Worm (Caenorhabditis elegans) whole organism, early embryonic: ENCODE results near the gene Y45G5AM.5.
A peak's percentile ranks its signal among the peaks of the same experiment; 100 is the strongest.

Experiments used
- B0310.2 ChIP-seq: sonication (generic microtip); optimal IDR thresholded peaks from 2 replicates; lab custom pipeline; 2016; ENCODE audit warnings: mild to moderate bottlenecking, missing genetic modification characterization, missing compliant biosample characterization
- F13C5.2 ChIP-seq: sonication (generic microtip); optimal IDR thresholded peaks from 2 replicates; lab custom pipeline; 2017; ENCODE audit warnings: mild to moderate bottlenecking, missing genetic modification characterization, inconsistent platforms, missing compliant biosample characterization
- aly-1 ChIP-seq: sonication (generic microtip); optimal IDR thresholded peaks from 2 replicates; lab custom pipeline; 2016; ENCODE audit warnings: missing genetic modification characterization, missing compliant biosample characterization
- ama-1 ChIP-seq: fragments of 150-350 bp; optimal IDR thresholded peaks from 2 replicates; lab custom pipeline; 2014
- ceh-13 ChIP-seq: fragments of 200-800 bp; sonication (Bioruptor generic); optimal IDR thresholded peaks from 2 replicates; lab custom pipeline; 2018; ENCODE audit warnings: mild to moderate bottlenecking, missing genetic modification characterization, missing compliant biosample characterization
- ceh-36 ChIP-seq: sonication (generic microtip); optimal IDR thresholded peaks from 2 replicates; lab custom pipeline; 2016; ENCODE audit warnings: missing genetic modification characterization, inconsistent platforms, missing compliant biosample characterization
- ets-7 ChIP-seq: sonication (generic microtip); optimal IDR thresholded peaks from 2 replicates; lab custom pipeline; 2016; ENCODE audit warnings: missing genotype, missing genetic modification characterization, missing compliant biosample characterization
- flt-1 ChIP-seq: fragments of 200-800 bp; sonication (Bioruptor generic); IDR thresholded peaks from 2 replicates; pipeline ENCODE4 v1.3.6; 2022; ENCODE audit warnings: missing genetic modification characterization, missing compliant biosample characterization
- hmbx-1 ChIP-seq: sonication (generic microtip); optimal IDR thresholded peaks from 2 replicates; lab custom pipeline; 2016; ENCODE audit warnings: mild to moderate bottlenecking, missing genetic modification characterization, missing compliant biosample characterization
- hmg-4 ChIP-seq: fragments of 200-800 bp; sonication (Bioruptor generic); optimal IDR thresholded peaks from 2 replicates; lab custom pipeline; 2018; ENCODE audit warnings: mild to moderate bottlenecking, missing genetic modification characterization, missing compliant biosample characterization
- hnd-1 ChIP-seq: sonication (generic microtip); optimal IDR thresholded peaks from 2 replicates; lab custom pipeline; 2016; ENCODE audit warnings: missing genetic modification characterization, missing compliant biosample characterization
- pes-1 ChIP-seq: fragments of 200-800 bp; sonication (Bioruptor generic); IDR thresholded peaks from 2 replicates; pipeline ENCODE4 v1.3.6; 2022; ENCODE audit warnings: missing genetic modification reagents, missing genetic modification characterization, missing compliant biosample characterization
- scrt-1 ChIP-seq: fragments of 200-800 bp; sonication (Bioruptor generic); IDR thresholded peaks from 2 replicates; pipeline ENCODE4 v1.3.6; 2022; ENCODE audit warnings: missing genetic modification characterization, missing compliant biosample characterization
- sea-1 ChIP-seq: fragments of 200-800 bp; sonication (Bioruptor generic); conservative IDR thresholded peaks from 2 replicates; pipeline ENCODE4 v1.3.6; 2022; ENCODE audit warnings: missing genetic modification characterization, missing compliant biosample characterization
- tbx-11 ChIP-seq: fragments of 200-800 bp; sonication (Bioruptor generic); IDR thresholded peaks from 2 replicates; pipeline ENCODE4 v1.3.6; 2022; ENCODE audit warnings: missing genetic modification characterization, missing compliant biosample characterization
- tbx-37 ChIP-seq: fragments of 200-800 bp; sonication (Bioruptor generic); conservative IDR thresholded peaks from 2 replicates; pipeline ENCODE4 v1.3.6; 2022; ENCODE audit warnings: missing genetic modification reagents, missing genetic modification characterization, missing compliant biosample characterization
- tra-4 ChIP-seq: sonication (generic microtip); optimal IDR thresholded peaks from 2 replicates; lab custom pipeline; 2017; ENCODE audit warnings: missing genetic modification characterization, missing compliant biosample characterization

Y45G5AM.5 gene

ce11 chrV:4190232-4190631 is 30.0 kb downstream of the Y45G5AM.5 start:
- TF ChIP-seq tbx-37, result no peak
- TF ChIP-seq ama-1 (lab: Kevin White, UChicago), result no peak
- TF ChIP-seq flt-1 (GFP tag; lab: Robert Waterston, UW), result no peak
- TF ChIP-seq ets-7, result no peak
- TF ChIP-seq hmg-4 (GFP tag; lab: Kevin White, UChicago), result no peak
- no peak for TF ChIP-seq hnd-1
- TF ChIP-seq B0310.2, result no peak
- TF ChIP-seq sea-1 (GFP tag; lab: Robert Waterston, UW), result no peak
- TF ChIP-seq aly-1, result no peak
- no peak for TF ChIP-seq hmbx-1 (tag; lab: Kevin White, UChicago)

ce11 chrV:4192688-4193471 is 32.7 kb downstream of the Y45G5AM.5 start:
- no peak for TF ChIP-seq B0310.2
- TF ChIP-seq ets-7, result no peak
- no peak for TF ChIP-seq tra-4 (tag; lab: Kevin White, UChicago)
- TF ChIP-seq F13C5.2 (tag; lab: Kevin White, UChicago), result no peak
- TF ChIP-seq ceh-13 (GFP tag; lab: Kevin White, UChicago), result no peak
- TF ChIP-seq tbx-11, result no peak
- no peak for TF ChIP-seq ceh-36 (tag; lab: Kevin White, UChicago)
- TF ChIP-seq aly-1, result no peak
- no peak for TF ChIP-seq tbx-37
- no peak for TF ChIP-seq hnd-1
- TF ChIP-seq flt-1 (GFP tag; lab: Robert Waterston, UW), result no peak
- TF ChIP-seq sea-1 (GFP tag; lab: Robert Waterston, UW), result no peak
- no peak for TF ChIP-seq scrt-1 (GFP tag; lab: Robert Waterston, UW)

ce11 chrV:4194587-4195211 is 34.5 kb downstream of the Y45G5AM.5 start, which contains the start of gene Y45G5AM.9:
Gene Y45G5AM.9 (minus strand): TSS chrV:4194637.
- TF ChIP-seq pes-1 (GFP tag; lab: Robert Waterston, UW), result peak; percentile 73
- TF ChIP-seq ceh-13 (GFP tag; lab: Kevin White, UChicago), result peak; percentile 11
- TF ChIP-seq hmg-4 (GFP tag; lab: Kevin White, UChicago), result peak; percentile 79
- no peak for TF ChIP-seq aly-1
- peak; percentile 0 for TF ChIP-seq ceh-36 (tag; lab: Kevin White, UChicago)
- TF ChIP-seq tbx-11, result no peak
- TF ChIP-seq scrt-1 (GFP tag; lab: Robert Waterston, UW), result no peak
- no peak for TF ChIP-seq tra-4 (tag; lab: Kevin White, UChicago)
- peak; percentile 65 for TF ChIP-seq F13C5.2 (tag; lab: Kevin White, UChicago)
- TF ChIP-seq sea-1 (GFP tag; lab: Robert Waterston, UW), result no peak
- TF ChIP-seq ama-1 (lab: Kevin White, UChicago), result no peak
- TF ChIP-seq tbx-37, result 0 out of 2 replicates have a peak, but pooled peaks have one; percentile 20
- peak; percentile 11 for TF ChIP-seq hnd-1
- TF ChIP-seq flt-1 (GFP tag; lab: Robert Waterston, UW), result peak; percentile 56; the same call in 1 of the 2 replicates
- peak; percentile 59 for TF ChIP-seq ets-7
- no peak for TF ChIP-seq hmbx-1 (tag; lab: Kevin White, UChicago)
- TF ChIP-seq B0310.2, result no peak

ce11 chrV:4195283-4195682 is 35.1 kb downstream of the Y45G5AM.5 start, which contains the start of gene algn-5:
Gene algn-5 (plus strand): TSS chrV:4195577.
- TF ChIP-seq sea-1 (GFP tag; lab: Robert Waterston, UW) (no peak), F13C5.2 (tag; lab: Kevin White, UChicago) (no peak), tbx-11 (no peak), hmbx-1 (tag; lab: Kevin White, UChicago) (no peak), pes-1 (GFP tag; lab: Robert Waterston, UW) (no peak), hnd-1 (no peak), ceh-13 (GFP tag; lab: Kevin White, UChicago) (no peak), B0310.2 (no peak), ceh-36 (tag; lab: Kevin White, UChicago) (no peak), tbx-37 (no peak)

ce11 chrV:4199185-4199584 is 39.0 kb downstream of the Y45G5AM.5 start, which contains the start of gene rpac-40:
Gene rpac-40 (plus strand): TSS chrV:4199485.
- TF ChIP-seq flt-1 (GFP tag; lab: Robert Waterston, UW) (no peak), F13C5.2 (tag; lab: Kevin White, UChicago) (no peak), tra-4 (tag; lab: Kevin White, UChicago) (no peak), tbx-37 (no peak), hnd-1 (no peak), pes-1 (GFP tag; lab: Robert Waterston, UW) (no peak), sea-1 (GFP tag; lab: Robert Waterston, UW) (no peak), hmbx-1 (tag; lab: Kevin White, UChicago) (no peak), ets-7 (no peak), ceh-13 (GFP tag; lab: Kevin White, UChicago) (no peak), tbx-11 (no peak), aly-1 (no peak), ceh-36 (tag; lab: Kevin White, UChicago) (no peak), hmg-4 (GFP tag; lab: Kevin White, UChicago) (no peak), scrt-1 (GFP tag; lab: Robert Waterston, UW) (no peak), ama-1 (lab: Kevin White, UChicago) (no peak), B0310.2 (no peak)

- TF ChIP-seq B0310.2 (no peak), hmbx-1 (tag; lab: Kevin White, UChicago) (no peak), F13C5.2 (tag; lab: Kevin White, UChicago) (no peak), ceh-36 (tag; lab: Kevin White, UChicago) (no peak), flt-1 (GFP tag; lab: Robert Waterston, UW) (no peak), hmg-4 (GFP tag; lab: Kevin White, UChicago) (no peak), tra-4 (tag; lab: Kevin White, UChicago) (no peak), ama-1 (lab: Kevin White, UChicago) (no peak), tbx-11 (no peak), scrt-1 (GFP tag; lab: Robert Waterston, UW) (no peak), tbx-37 (no peak), sea-1 (GFP tag; lab: Robert Waterston, UW) (no peak), ceh-13 (GFP tag; lab: Kevin White, UChicago) (no peak), hnd-1 (no peak), ets-7 (no peak), aly-1 (no peak), pes-1 (GFP tag; lab: Robert Waterston, UW) (no peak)
Measured at ce11 chrV:4204421-4204820, 44.2 kb downstream of the Y45G5AM.5 start, which contains the start of gene H43I07.1. Gene H43I07.1 (plus strand): TSS chrV:4204721.
